Worm (Caenorhabditis elegans) whole organism, midembryonic: ENCODE results near the gene hmgr-1.
A peak's percentile ranks its signal among the peaks of the same experiment; 100 is the strongest.

ENCODE experiments used
- T22C8.4 ChIP-seq: fragments of 200-800 bp; sonication (Bioruptor generic); IDR thresholded peaks from 2 replicates; pipeline ENCODE4 v1.3.6; 2022; ENCODE audit warnings: missing genetic modification characterization, missing compliant biosample characterization
- cog-1 ChIP-seq: sonication (generic microtip); optimal IDR thresholded peaks from 2 replicates; lab custom pipeline; 2016; ENCODE audit warnings: missing genetic modification characterization, missing compliant biosample characterization
- flt-1 ChIP-seq: fragments of 200-800 bp; sonication (Bioruptor generic); IDR thresholded peaks from 2 replicates; pipeline ENCODE4 v1.3.6; 2022; ENCODE audit warnings: missing genetic modification characterization, missing compliant biosample characterization
- klf-2 ChIP-seq: fragments of 200-800 bp; sonication (Bioruptor generic); conservative IDR thresholded peaks from 2 replicates; pipeline ENCODE4 v1.3.6; 2022; ENCODE audit warnings: missing genetic modification reagents, missing genetic modification characterization, missing compliant biosample characterization
- med-1 ChIP-seq: sonication (generic microtip); optimal IDR thresholded peaks from 2 replicates; lab custom pipeline; 2017; ENCODE audit warnings: missing genetic modification characterization, mild to moderate bottlenecking, missing compliant biosample characterization, antibody characterized with exemption, missing genetic modification reagents; ENCODE audit not compliant: insufficient read depth
- ref-1 ChIP-seq: fragments of 200-800 bp; sonication (Bioruptor generic); conservative IDR thresholded peaks from 2 replicates; pipeline ENCODE4 v1.3.6; 2022; ENCODE audit warnings: missing genetic modification reagents, missing genetic modification characterization, missing compliant biosample characterization
- tab-1 ChIP-seq: fragments of 200-800 bp; sonication (Bioruptor generic); IDR thresholded peaks from 2 replicates; pipeline ENCODE4 v1.3.6; 2022; ENCODE audit warnings: missing genetic modification characterization, missing compliant biosample characterization
- ztf-23 ChIP-seq: fragments of 200-800 bp; sonication (Bioruptor generic); IDR thresholded peaks from 2 replicates; pipeline ENCODE4 v1.3.6; 2022; ENCODE audit warnings: missing genetic modification reagents, missing genetic modification characterization, missing compliant biosample characterization
- ztf-29 ChIP-seq: fragments of 200-800 bp; sonication (Bioruptor generic); IDR thresholded peaks from 2 replicates; pipeline ENCODE4 v1.3.6; 2022; ENCODE audit warnings: missing genetic modification reagents, missing genetic modification characterization, missing compliant biosample characterization

Gene hmgr-1

DNA sequence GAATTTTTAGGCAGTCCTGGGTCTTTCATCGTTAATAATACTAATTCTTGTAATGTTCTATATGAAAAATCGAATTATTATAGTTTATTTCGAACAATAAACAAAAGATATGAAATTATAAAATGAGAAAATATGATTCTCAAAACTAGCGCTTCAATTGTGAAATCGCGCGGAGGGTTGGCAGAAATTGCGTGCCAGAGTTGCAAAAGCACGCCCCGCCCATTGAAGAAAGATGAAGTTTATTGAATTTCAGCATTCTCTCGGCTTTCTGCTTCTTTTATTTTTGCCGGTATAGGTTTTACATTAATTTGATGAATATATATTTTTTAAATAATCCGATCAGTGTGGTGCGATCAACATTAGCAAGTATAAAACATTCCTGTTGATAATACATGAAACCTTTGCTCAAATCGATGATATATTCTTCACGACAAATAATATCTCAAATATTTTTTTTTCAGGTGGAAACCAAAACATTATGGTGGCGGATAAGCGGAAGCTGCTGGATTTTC is at the start of gene hmgr-1, which contains the start of gene eco-1:
hmgr-1 (plus strand) TSS at position 462 of the 512 bp plus-strand sequence.
eco-1 (minus strand) TSS at position 59 of the 512 bp plus-strand sequence.
- TF ChIP-seq ztf-23 (GFP tag; lab: Robert Waterston, UW): 0 out of 2 replicates have a peak, but pooled peaks have one; percentile 27
- TF ChIP-seq klf-2 (GFP tag; lab: Robert Waterston, UW): no peak

DNA sequence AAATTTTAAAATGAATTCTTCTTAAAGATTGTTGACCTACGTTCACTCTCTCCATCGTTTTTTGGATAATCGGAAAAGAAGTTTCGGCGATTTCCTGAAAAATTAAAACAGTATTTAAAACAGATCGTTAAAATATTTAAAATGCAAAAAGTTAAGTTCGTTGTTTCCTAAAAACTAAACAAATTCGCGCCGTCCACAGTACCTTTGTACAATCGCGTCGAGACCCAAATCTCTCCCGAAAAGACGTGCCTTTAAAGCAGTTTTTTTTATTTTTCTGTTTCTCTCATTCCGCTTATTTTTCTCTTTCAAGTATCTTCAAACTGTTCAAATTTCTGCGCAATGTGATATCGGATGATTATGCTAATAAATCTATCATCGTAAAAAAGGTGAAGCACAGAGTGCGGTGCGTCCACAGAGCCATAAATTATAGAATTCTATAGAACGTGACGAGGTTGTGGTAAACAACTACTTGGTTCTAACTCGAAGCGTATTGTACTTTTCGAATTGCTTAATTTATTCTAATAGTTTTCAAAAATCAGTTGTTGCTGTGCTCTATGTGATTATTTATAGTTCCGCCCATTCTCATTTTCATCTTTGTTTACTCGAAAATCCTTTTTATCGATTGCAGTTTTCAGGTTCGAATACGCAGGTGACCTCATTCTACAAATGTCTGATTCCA is 48.5 kb upstream of the hmgr-1 start, which contains the start of the genes F56C9.6 and F56C9.3:
F56C9.6 (minus strand) TSS at position 112 of the 679 bp plus-strand sequence.
F56C9.3 (plus strand) TSS at position 629 of the 679 bp plus-strand sequence.
- TF ChIP-seq ztf-23 (GFP tag; lab: Robert Waterston, UW): no peak
- no peak for TF ChIP-seq T22C8.4 (GFP tag; lab: Robert Waterston, UW)
- no peak for TF ChIP-seq cog-1 (tag; lab: Kevin White, UChicago)
- no peak for TF ChIP-seq ztf-29 (GFP tag; lab: Robert Waterston, UW)
- no peak for TF ChIP-seq med-1 (GFP tag; lab: Kevin White, UChicago)
- TF ChIP-seq flt-1 (GFP tag; lab: Robert Waterston, UW): no peak
- TF ChIP-seq klf-2 (GFP tag; lab: Robert Waterston, UW): no peak

DNA sequence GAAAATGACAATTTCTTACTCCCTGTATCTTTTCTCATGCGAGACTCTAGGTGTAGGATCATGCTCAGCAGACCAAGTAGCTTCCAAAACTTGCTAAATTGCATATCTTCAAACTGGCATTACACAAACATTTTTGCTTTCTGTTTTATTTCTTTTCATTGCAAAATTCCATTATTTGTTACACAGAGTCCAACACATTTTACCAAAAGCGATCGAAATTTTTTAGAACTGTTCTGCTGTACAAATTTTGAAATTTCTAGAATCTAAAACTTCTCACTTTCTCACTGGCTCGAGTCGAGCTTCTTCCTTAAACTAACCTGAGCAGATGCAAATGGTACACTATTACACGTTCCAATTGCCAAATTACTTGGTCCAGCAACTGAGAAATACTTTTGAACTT is 44.8 kb upstream of the hmgr-1 start:
- no peak for TF ChIP-seq med-1 (GFP tag; lab: Kevin White, UChicago)
- no peak for TF ChIP-seq ref-1 (GFP tag; lab: Robert Waterston, UW)
- TF ChIP-seq ztf-23 (GFP tag; lab: Robert Waterston, UW): no peak
- no peak for TF ChIP-seq cog-1 (tag; lab: Kevin White, UChicago)
- no peak for TF ChIP-seq ztf-29 (GFP tag; lab: Robert Waterston, UW)
- no peak for TF ChIP-seq klf-2 (GFP tag; lab: Robert Waterston, UW)
- TF ChIP-seq flt-1 (GFP tag; lab: Robert Waterston, UW): no peak
- no peak for TF ChIP-seq T22C8.4 (GFP tag; lab: Robert Waterston, UW)
- no peak for TF ChIP-seq tab-1

DNA sequence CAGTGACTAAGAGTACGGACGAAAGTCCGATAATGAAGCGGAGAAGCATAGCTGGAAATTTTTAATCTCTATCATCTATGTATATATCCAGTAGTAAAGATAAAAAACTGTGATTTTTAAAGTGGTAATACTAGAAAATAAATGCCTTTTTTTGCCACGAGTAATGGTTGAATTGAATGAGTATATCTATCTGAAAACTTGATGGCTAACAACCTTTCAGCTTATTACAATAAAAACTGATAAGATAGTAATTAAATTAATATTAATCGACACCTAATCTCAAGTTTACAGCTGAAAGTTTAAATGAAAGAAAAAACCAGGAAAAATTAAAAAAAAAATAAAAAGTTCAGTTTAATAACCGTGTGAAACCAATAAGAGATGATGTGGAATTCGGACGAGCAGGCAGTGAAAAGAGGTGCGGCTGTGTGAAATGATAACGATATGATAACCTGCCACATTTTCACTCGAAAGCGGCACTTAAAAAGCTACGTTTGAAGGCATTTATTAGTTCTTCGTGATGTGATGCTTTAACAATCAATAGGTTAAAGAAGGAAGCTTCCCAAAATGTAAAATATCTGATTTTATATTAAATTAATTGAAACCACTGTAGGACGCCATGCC is 44.3 kb upstream of the hmgr-1 start, which contains the start of gene nspg-6:
nspg-6 (minus strand) TSS at position 51 of the 621 bp plus-strand sequence.
- no peak for TF ChIP-seq ref-1 (GFP tag; lab: Robert Waterston, UW)
- no peak for TF ChIP-seq klf-2 (GFP tag; lab: Robert Waterston, UW)
- no peak for TF ChIP-seq ztf-23 (GFP tag; lab: Robert Waterston, UW)
- no peak for TF ChIP-seq ztf-29 (GFP tag; lab: Robert Waterston, UW)
- TF ChIP-seq tab-1: no peak
- no peak for TF ChIP-seq cog-1 (tag; lab: Kevin White, UChicago)
- TF ChIP-seq flt-1 (GFP tag; lab: Robert Waterston, UW): no peak
- TF ChIP-seq med-1 (GFP tag; lab: Kevin White, UChicago): no peak
- TF ChIP-seq T22C8.4 (GFP tag; lab: Robert Waterston, UW): no peak

DNA sequence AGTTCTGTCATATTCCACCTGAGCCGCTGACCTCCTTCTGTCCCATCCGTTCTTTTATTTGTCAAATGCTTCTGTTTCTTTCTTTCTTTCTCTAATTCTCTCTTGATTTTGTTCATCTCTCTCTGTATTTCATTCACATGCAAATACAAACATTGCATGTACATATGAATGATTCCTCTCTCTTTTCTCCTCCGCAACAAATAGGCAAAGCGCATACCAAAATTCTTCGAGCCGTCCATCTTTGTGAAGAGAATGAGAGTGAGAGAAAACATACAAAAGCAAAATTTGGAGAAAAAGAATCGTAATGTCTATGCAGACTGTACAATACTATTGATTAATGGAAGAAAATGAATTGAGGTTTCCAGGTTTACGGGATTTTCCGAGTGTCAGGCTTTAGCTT is 41.9 kb upstream of the hmgr-1 start:
- TF ChIP-seq klf-2 (GFP tag; lab: Robert Waterston, UW): no peak
- TF ChIP-seq cog-1 (tag; lab: Kevin White, UChicago): peak; percentile 7
- no peak for TF ChIP-seq ztf-29 (GFP tag; lab: Robert Waterston, UW)
- TF ChIP-seq tab-1: no peak
- no peak for TF ChIP-seq T22C8.4 (GFP tag; lab: Robert Waterston, UW)

DNA sequence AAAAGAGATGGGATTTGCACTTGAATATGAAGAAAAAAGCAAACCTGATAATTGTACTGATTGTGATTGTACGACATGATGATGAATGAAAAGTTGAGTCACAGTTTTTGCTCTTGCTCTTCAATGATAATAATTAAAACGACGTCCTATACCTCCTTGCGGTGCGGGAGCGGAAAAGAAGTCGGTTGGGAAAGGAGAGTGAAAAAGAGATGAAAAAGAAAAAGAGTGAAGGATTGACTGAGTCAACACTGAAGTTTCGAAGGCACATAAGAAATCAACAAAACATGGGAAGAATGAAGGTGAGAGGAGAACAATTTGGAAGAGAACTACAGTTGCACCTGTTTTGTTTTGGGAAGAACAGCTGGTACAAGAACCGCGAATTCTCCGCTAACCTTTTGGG is 39.9 kb upstream of the hmgr-1 start, which contains the start of gene F56C9.8:
F56C9.8 (minus strand) TSS at position 120 of the 400 bp plus-strand sequence.
- TF ChIP-seq tab-1 (no peak), klf-2 (GFP tag; lab: Robert Waterston, UW) (no peak), cog-1 (tag; lab: Kevin White, UChicago) (no peak), ref-1 (GFP tag; lab: Robert Waterston, UW) (no peak), ztf-29 (GFP tag; lab: Robert Waterston, UW) (no peak), med-1 (GFP tag; lab: Kevin White, UChicago) (no peak), ztf-23 (GFP tag; lab: Robert Waterston, UW) (no peak), flt-1 (GFP tag; lab: Robert Waterston, UW) (no peak), T22C8.4 (GFP tag; lab: Robert Waterston, UW) (no peak)

DNA sequence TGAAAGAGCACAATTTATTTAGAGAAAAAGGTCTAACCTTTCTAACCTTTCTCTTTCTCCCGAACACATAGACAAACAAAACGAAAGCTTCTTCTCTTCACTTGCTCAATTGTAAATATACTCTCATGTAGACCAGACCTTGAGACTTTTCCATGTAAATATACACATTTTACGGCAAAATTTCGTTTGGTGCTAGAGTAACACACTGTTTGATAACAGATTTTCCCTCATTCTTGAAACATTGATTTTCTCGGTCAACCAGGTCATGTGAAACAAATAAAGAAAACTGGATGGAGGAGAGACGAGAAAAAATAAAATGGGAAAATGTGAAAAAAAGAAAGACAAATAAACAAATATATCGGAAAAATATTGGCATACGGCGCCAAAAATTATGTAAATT is 37.3 kb upstream of the hmgr-1 start:
- TF ChIP-seq med-1 (GFP tag; lab: Kevin White, UChicago): no peak
- no peak for TF ChIP-seq ref-1 (GFP tag; lab: Robert Waterston, UW)
- TF ChIP-seq ztf-29 (GFP tag; lab: Robert Waterston, UW): no peak
- TF ChIP-seq T22C8.4 (GFP tag; lab: Robert Waterston, UW): no peak
- TF ChIP-seq klf-2 (GFP tag; lab: Robert Waterston, UW): no peak
- TF ChIP-seq cog-1 (tag; lab: Kevin White, UChicago): no peak
- TF ChIP-seq flt-1 (GFP tag; lab: Robert Waterston, UW): no peak

DNA sequence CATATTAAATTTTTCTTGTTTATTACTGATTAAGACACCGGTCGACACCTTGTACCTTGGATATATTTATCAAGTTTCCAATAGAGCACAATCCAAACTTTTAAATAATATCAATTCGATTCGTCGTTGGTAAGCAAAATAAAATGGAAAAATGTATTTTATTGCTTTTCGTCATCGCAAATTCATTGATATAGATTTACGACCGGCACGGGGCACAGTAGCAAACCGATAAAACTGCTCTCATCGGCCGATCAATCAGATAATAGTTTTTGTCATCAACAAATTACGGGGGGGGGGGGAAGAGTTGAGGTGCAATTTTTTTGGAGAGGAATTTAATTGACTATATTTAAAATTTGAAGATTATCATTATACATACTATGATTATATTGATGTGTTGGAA is 36.0 kb upstream of the hmgr-1 start:
- TF ChIP-seq ztf-29 (GFP tag; lab: Robert Waterston, UW) (no peak), cog-1 (tag; lab: Kevin White, UChicago) (no peak), klf-2 (GFP tag; lab: Robert Waterston, UW) (no peak), ref-1 (GFP tag; lab: Robert Waterston, UW) (no peak), flt-1 (GFP tag; lab: Robert Waterston, UW) (no peak), T22C8.4 (GFP tag; lab: Robert Waterston, UW) (no peak), tab-1 (no peak), ztf-23 (GFP tag; lab: Robert Waterston, UW) (no peak)
